Fruit fly (Drosophila melanogaster) whole organism, embryonic: Measurements from ENCODE around the gene CG33641.

Source experiments
- Ada2b ChIP-seq: fragments of 200-800 bp; sonication (Bioruptor generic); IDR thresholded peaks from 2 replicates; pipeline ENCODE4 v1.3.6; 2022; ENCODE audit warnings: missing biosample characterization, missing genetic modification characterization
- C15 ChIP-seq: fragments of 200-800 bp; sonication (Bioruptor generic); IDR thresholded peaks from 3 replicates; pipeline ENCODE4 v1.3.6; 2022; ENCODE audit warnings: missing biosample characterization, missing genetic modification characterization
- CG15073 ChIP-seq: fragments of 200-800 bp; sonication (Bioruptor generic); optimal IDR thresholded peaks from 2 replicates; lab custom pipeline; 2016; ENCODE audit warnings: missing biosample characterization, missing genetic modification characterization
- CG15479 ChIP-seq: fragments of 200-800 bp; sonication (Bioruptor generic); optimal IDR thresholded peaks from 3 replicates; lab custom pipeline; 2019; ENCODE audit warnings: missing biosample characterization, mild to moderate bottlenecking, missing genetic modification characterization, moderate library complexity
- CG16779 ChIP-seq: fragments of 200-800 bp; sonication (Bioruptor generic); IDR thresholded peaks from 2 replicates; pipeline ENCODE4 v1.3.6; 2022; ENCODE audit warnings: missing biosample characterization, missing genetic modification characterization
- CG17912 ChIP-seq: fragments of 200-800 bp; sonication (Bioruptor generic); optimal IDR thresholded peaks from 2 replicates; lab custom pipeline; 2018; ENCODE audit warnings: missing biosample characterization, mild to moderate bottlenecking, missing genetic modification characterization
- CG18011 ChIP-seq: fragments of 200-800 bp; sonication (Bioruptor generic); optimal IDR thresholded peaks from 2 replicates; lab custom pipeline; 2017; ENCODE audit warnings: missing biosample characterization, missing genetic modification characterization, mild to moderate bottlenecking, moderate library complexity, missing genotype
- CG2889 ChIP-seq: fragments of 200-800 bp; sonication (Bioruptor generic); IDR thresholded peaks from 3 replicates; pipeline ENCODE4 v1.3.6; 2022; ENCODE audit warnings: missing biosample characterization, missing genetic modification characterization
- CG32532 ChIP-seq: fragments of 200-800 bp; sonication (Bioruptor generic); IDR thresholded peaks from 2 replicates; pipeline ENCODE4 v1.3.6; 2022; ENCODE audit warnings: missing biosample characterization, missing genetic modification characterization
- CG32767 ChIP-seq: fragments of 200-800 bp; sonication (Bioruptor generic); IDR thresholded peaks from 2 replicates; pipeline ENCODE4 v1.3.6; 2022; ENCODE audit warnings: missing biosample characterization, missing genetic modification characterization
- CG32772 ChIP-seq: fragments of 200-800 bp; sonication (Bioruptor generic); IDR thresholded peaks from 2 replicates; pipeline ENCODE4 v1.3.6; 2022; ENCODE audit warnings: missing biosample characterization, missing genetic modification characterization
- CG3281 ChIP-seq: fragments of 200-800 bp; sonication (Bioruptor generic); optimal IDR thresholded peaks from 3 replicates; lab custom pipeline; 2017; ENCODE audit warnings: missing biosample characterization, mild to moderate bottlenecking, missing genetic modification characterization
- CG5245 ChIP-seq: fragments of 200-800 bp; sonication (Bioruptor generic); optimal IDR thresholded peaks from 3 replicates; lab custom pipeline; 2016; ENCODE audit warnings: missing biosample characterization, missing genetic modification characterization
- CG7372 ChIP-seq: fragments of 200-800 bp; sonication (Bioruptor generic); IDR thresholded peaks from 2 replicates; pipeline ENCODE4 v1.3.6; 2022; ENCODE audit warnings: missing biosample characterization, missing genetic modification characterization
- CG8924 ChIP-seq: fragments of 200-800 bp; optimal IDR thresholded peaks from 3 replicates; lab custom pipeline; 2019; ENCODE audit warnings: missing biosample characterization, mild to moderate bottlenecking, missing genetic modification characterization, moderate library complexity
- CG9797 ChIP-seq: fragments of 200-800 bp; sonication (Bioruptor generic); optimal IDR thresholded peaks from 3 replicates; lab custom pipeline; 2018; ENCODE audit warnings: missing biosample characterization, mild to moderate bottlenecking, missing genetic modification characterization
- Fer1 ChIP-seq: fragments of 200-800 bp; sonication (Bioruptor generic); optimal IDR thresholded peaks from 2 replicates; lab custom pipeline; 2017; ENCODE audit warnings: missing biosample characterization, mild to moderate bottlenecking, missing genetic modification characterization
- Fer2 ChIP-seq: fragments of 200-800 bp; sonication (Bioruptor generic); optimal IDR thresholded peaks from 2 replicates; lab custom pipeline; 2018; ENCODE audit warnings: missing biosample characterization, mild to moderate bottlenecking, missing genetic modification characterization, moderate library complexity
- Gsc ChIP-seq: fragments of 200-800 bp; sonication (Bioruptor generic); IDR thresholded peaks from 2 replicates; pipeline ENCODE4 v1.3.6; 2022; ENCODE audit warnings: missing biosample characterization, missing genetic modification characterization
- Gug ChIP-seq: fragments of 200-800 bp; sonication (Bioruptor generic); IDR thresholded peaks from 4 replicates; pipeline ENCODE4 v1.3.6; 2022; ENCODE audit warnings: missing biosample characterization, missing genetic modification characterization
- Hand ChIP-seq: fragments of 200-800 bp; sonication (Bioruptor generic); optimal IDR thresholded peaks from 2 replicates; lab custom pipeline; 2017; ENCODE audit warnings: mild to moderate bottlenecking, missing biosample characterization, missing genetic modification reagents, missing genetic modification characterization
- MESR4 ChIP-seq: fragments of 200-800 bp; sonication (Bioruptor generic); optimal IDR thresholded peaks from 2 replicates; lab custom pipeline; 2018; ENCODE audit warnings: missing biosample characterization, mild to moderate bottlenecking, missing genetic modification characterization, moderate library complexity
- NC2β ChIP-seq: fragments of 200-800 bp; sonication (Bioruptor generic); optimal IDR thresholded peaks from 2 replicates; lab custom pipeline; 2016; ENCODE audit warnings: missing biosample characterization, missing genetic modification characterization
- NFAT ChIP-seq: fragments of 200-800 bp; sonication (Bioruptor generic); IDR thresholded peaks from 2 replicates; pipeline ENCODE4 v1.3.6; 2022; ENCODE audit warnings: missing biosample characterization, missing genetic modification characterization
- Nf-YC ChIP-seq: fragments of 200-800 bp; optimal IDR thresholded peaks from 3 replicates; lab custom pipeline; 2019; ENCODE audit warnings: missing biosample characterization, mild to moderate bottlenecking, missing genetic modification characterization, moderate library complexity
- Pdp1 ChIP-seq, 2 experiments: fragments of 200-800 bp; sonication (Bioruptor generic); optimal IDR thresholded peaks; 3 replicates each; lab custom pipeline; 2016; ENCODE audit warnings: missing biosample characterization in 2 of 2, missing genetic modification characterization in 2 of 2, mild to moderate bottlenecking in 1 of 2, moderate library complexity in 1 of 2
- Six4 ChIP-seq: fragments of 200-800 bp; sonication (Bioruptor generic); optimal IDR thresholded peaks from 2 replicates; lab custom pipeline; 2016; ENCODE audit warnings: missing biosample characterization, missing genetic modification characterization
- Usf ChIP-seq: fragments of 200-800 bp; sonication (Bioruptor generic); optimal IDR thresholded peaks from 2 replicates; lab custom pipeline; 2017; ENCODE audit warnings: missing genotype, missing biosample characterization, missing genetic modification characterization
- Xbp1 ChIP-seq: fragments of 200-800 bp; sonication (Bioruptor generic); optimal IDR thresholded peaks from 3 replicates; lab custom pipeline; 2016; ENCODE audit warnings: missing biosample characterization, mild to moderate bottlenecking, missing genetic modification characterization
- Xrp1 ChIP-seq: fragments of 200-800 bp; sonication (Bioruptor generic); IDR thresholded peaks from 2 replicates; pipeline ENCODE4 v1.3.6; 2022; ENCODE audit warnings: missing biosample characterization, missing genetic modification characterization
- bsh ChIP-seq, 2 experiments: fragments of 200-800 bp; sonication (Bioruptor generic); optimal IDR thresholded peaks; 2 replicates each; lab custom pipeline; 2017 to 2018; ENCODE audit warnings: mild to moderate bottlenecking in 2 of 2, missing biosample characterization in 2 of 2, missing genetic modification characterization in 2 of 2, moderate library complexity in 1 of 2
- cato ChIP-seq: fragments of 200-800 bp; sonication (Bioruptor generic); optimal IDR thresholded peaks from 2 replicates; lab custom pipeline; 2016; ENCODE audit warnings: missing biosample characterization, missing genetic modification characterization, borderline replicate concordance
- crp ChIP-seq, 2 experiments: fragments of 200-800 bp; sonication (Bioruptor generic); optimal IDR thresholded peaks; 2 replicates in 1 of 2; 3 replicates in 1 of 2; lab custom pipeline; 2017; ENCODE audit warnings: missing biosample characterization in 2 of 2, missing genetic modification characterization in 2 of 2, mild to moderate bottlenecking in 1 of 2, moderate library complexity in 1 of 2
- da ChIP-seq: fragments of 200-800 bp; sonication (Bioruptor generic); optimal IDR thresholded peaks from 2 replicates; lab custom pipeline; 2016; ENCODE audit warnings: missing biosample characterization, missing genetic modification characterization
- gt ChIP-seq: fragments of 200-800 bp; sonication (Bioruptor generic); IDR thresholded peaks from 2 replicates; pipeline ENCODE4 v1.3.6; 2022; ENCODE audit warnings: missing biosample characterization, missing genetic modification characterization
- hb ChIP-seq: fragments of 200-800 bp; sonication (Bioruptor generic); IDR thresholded peaks from 3 replicates; pipeline ENCODE4 v1.3.6; 2022; ENCODE audit warnings: missing biosample characterization, missing genetic modification characterization; ENCODE audit not compliant: partially characterized antibody
- hth ChIP-seq: fragments of >200 bp; optimal IDR thresholded peaks from 2 replicates; lab custom pipeline; 2017; ENCODE audit warnings: inconsistent platforms
- jing ChIP-seq: fragments of 200-800 bp; sonication (Bioruptor generic); optimal IDR thresholded peaks from 2 replicates; lab custom pipeline; 2018; ENCODE audit warnings: missing biosample characterization, mild to moderate bottlenecking, missing genetic modification characterization
- kni ChIP-seq: fragments of 200-800 bp; sonication (Bioruptor generic); optimal IDR thresholded peaks from 3 replicates; lab custom pipeline; 2017; ENCODE audit warnings: mild to moderate bottlenecking, missing biosample characterization, missing genetic modification reagents, missing genetic modification characterization
- knrl ChIP-seq: fragments of 200-800 bp; sonication (Bioruptor generic); IDR thresholded peaks from 3 replicates; pipeline ENCODE4 v1.3.6; 2022; ENCODE audit warnings: missing biosample characterization, missing genetic modification characterization; ENCODE audit not compliant: partially characterized antibody
- otp ChIP-seq: fragments of 200-800 bp; sonication (Bioruptor generic); IDR thresholded peaks from 3 replicates; pipeline ENCODE4, ENCODE4 v1.3.6; 2022; ENCODE audit warnings: missing biosample characterization, missing genetic modification characterization
- pan ChIP-seq, 4 experiments: fragments of >200 bp in 3 of 4; fragments of 200-800 bp in 1 of 4; sonication (Bioruptor generic) in 1 of 4; optimal IDR thresholded peaks in 3 of 4; IDR thresholded peaks in 1 of 4; 2 replicates each; pipeline versions ENCODE4 v1.3.6 to Lab custom; 2017 to 2022; ENCODE audit warnings: missing biosample characterization in 2 of 4, missing genetic modification characterization in 2 of 4, mixed read lengths in 1 of 4
- pfk ChIP-seq: fragments of 200-800 bp; sonication (Bioruptor generic); optimal IDR thresholded peaks from 2 replicates; lab custom pipeline; 2018; ENCODE audit warnings: missing biosample characterization, mild to moderate bottlenecking, missing genetic modification characterization, moderate library complexity
- pnt ChIP-seq: fragments of 200-800 bp; sonication (Bioruptor generic); optimal IDR thresholded peaks from 3 replicates; lab custom pipeline; 2016; ENCODE audit warnings: missing biosample characterization, missing genetic modification characterization
- sima ChIP-seq: fragments of 200-800 bp; sonication (Bioruptor generic); optimal IDR thresholded peaks from 2 replicates; lab custom pipeline; 2016; ENCODE audit warnings: missing biosample characterization, missing genetic modification characterization
- trh ChIP-seq: fragments of 200-800 bp; sonication (Bioruptor generic); optimal IDR thresholded peaks from 2 replicates; lab custom pipeline; 2016; ENCODE audit warnings: missing biosample characterization, missing genetic modification characterization
- ttk ChIP-seq: fragments of 200-800 bp; sonication (Bioruptor generic); IDR thresholded peaks from 2 replicates; pipeline ENCODE4 v2.1.2; 2022; ENCODE audit warnings: missing biosample characterization, missing genetic modification characterization
- unpg ChIP-seq: fragments of 200-800 bp; sonication (Bioruptor generic); optimal IDR thresholded peaks from 3 replicates; lab custom pipeline; 2018; ENCODE audit warnings: missing biosample characterization, mild to moderate bottlenecking, missing genetic modification characterization, moderate library complexity
- zfh1 ChIP-seq: fragments of 200-800 bp; sonication (Bioruptor generic); IDR thresholded peaks from 3 replicates; pipeline ENCODE4 v1.3.6; 2022; ENCODE audit warnings: missing biosample characterization, missing genetic modification characterization

CG33641 gene

dm6 chr2L:13514262-13514937 lies 14.4 kb upstream of the CG33641 start (continued):
- TF ChIP-seq Ada2b (GFP tag; lab: Robert Waterston, UW) (peak; percentile 61), MESR4 (no peak), sima (no peak), pnt (no peak), da (GFP tag; lab: Kevin White, UChicago) (no peak), CG3281 (peak; percentile 60), CG32767 (GFP tag; lab: Robert Waterston, UW) (no peak), trh (GFP tag; lab: Kevin White, UChicago) (no peak), CG32772 (peak; percentile 26; the same call in 1 of the 2 replicates), zfh1 (GFP tag; lab: Robert Waterston, UW) (no peak), hb (GFP tag; lab: Robert Waterston, UW) (no peak), NFAT (GFP tag; lab: Robert Waterston, UW) (peak; percentile 54; the same call in 1 of the 2 replicates), CG8924 (tag; lab: Kevin White, UChicago) (peak; percentile 69), Nf-YC (tag; lab: Kevin White, UChicago) (peak; percentile 26), bsh (GFP tag; optimal IDR thresholded peaks at IDR 0.05; lab: Kevin White, UChicago) (peak in 1 of 2 experiments; percentile 49), jing (GFP tag; lab: Kevin White, UChicago) (peak; percentile 13), gt (no peak), pan (optimal IDR thresholded peaks at IDR 0.05; lab: Kevin White, UChicago) (no peak), pan (GFP tag; optimal IDR thresholded peaks at IDR 0.05 in 1 of 2, IDR thresholded peaks at IDR 0.05 in 1 of 2) (peak in 1 of 2 experiments; percentile 61), Xrp1 (GFP tag; lab: Robert Waterston, UW) (peak; percentile 52; the same call in 1 of the 2 replicates), C15 (GFP tag; lab: Robert Waterston, UW) (0 out of 3 replicates have a peak, but pooled peaks have one; percentile 28), CG15073 (GFP tag; lab: Kevin White, UChicago) (peak; percentile 13), otp (GFP tag; lab: Robert Waterston, UW) (no peak; the same call in 2 of the 3 replicates), CG16779 (GFP tag; lab: Robert Waterston, UW) (no peak), CG32532 (peak; percentile 69; the same call in 1 of the 2 replicates), pfk (no peak), crp (GFP tag; optimal IDR thresholded peaks at IDR 0.05; lab: Kevin White, UChicago) (no peak), NC2β (no peak), CG2889 (peak; percentile 58; the same call in 1 of the 3 replicates), ttk (GFP tag; lab: Robert Waterston, UW) (peak; percentile 64), hth (lab: Kevin White, UChicago) (no peak), Fer2 (peak; percentile 29), Gug (GFP tag; lab: Robert Waterston, UW) (peak; percentile 60; the same call in 1 of the 4 replicates), Six4 (GFP tag; lab: Kevin White, UChicago) (no peak), kni (GFP tag; lab: Kevin White, UChicago) (peak; percentile 15), Pdp1 (GFP tag; optimal IDR thresholded peaks at IDR 0.05; lab: Kevin White, UChicago) (peak in 1 of 2 experiments; percentile 89), Xbp1 (GFP tag; lab: Kevin White, UChicago) (no peak), CG5245 (GFP tag; lab: Kevin White, UChicago) (no peak), Fer1 (GFP tag; lab: Kevin White, UChicago) (peak; percentile 74), unpg (GFP tag; lab: Kevin White, UChicago) (peak; percentile 72), CG15479 (GFP tag; lab: Kevin White, UChicago) (peak; percentile 53), CG9797 (GFP tag; lab: Kevin White, UChicago) (no peak), Hand (GFP tag; lab: Kevin White, UChicago) (peak; percentile 30), CG18011 (GFP tag; lab: Kevin White, UChicago) (no peak), cato (GFP tag; lab: Kevin White, UChicago) (no peak), Usf (GFP tag; lab: Kevin White, UChicago) (peak; percentile 71), CG17912 (GFP tag; lab: Kevin White, UChicago) (no peak), Gsc (no peak), knrl (GFP tag; lab: Robert Waterston, UW) (peak; percentile 20; the same call in 1 of the 3 replicates), CG7372 (GFP tag; lab: Robert Waterston, UW) (peak; percentile 70)
